Worm (Caenorhabditis elegans): ENCODE data around the gene rpl-32.

DNA sequence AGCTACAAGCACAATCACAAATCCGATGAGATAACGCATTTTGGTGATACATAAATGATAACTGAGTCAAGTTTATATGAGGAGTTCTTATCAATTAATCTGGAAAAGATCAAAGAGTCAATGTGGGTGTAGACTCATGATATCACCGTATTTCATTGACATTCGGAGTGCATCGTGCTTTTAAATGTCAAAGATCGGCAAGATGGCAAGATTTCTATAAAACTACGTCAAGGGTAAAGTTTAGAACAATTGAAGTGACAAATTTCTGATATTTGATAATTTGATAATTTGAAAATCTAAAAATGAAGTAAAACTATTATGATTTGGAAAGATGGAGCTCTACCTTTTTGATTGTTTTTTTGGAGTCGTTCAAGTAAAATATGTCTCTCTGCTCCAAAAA, 26.2 kb upstream of the rpl-32 start, which contains the start of gene sysm-1:
- no peak for TF ChIP-seq Y67H2A.10 (GFP tag; conservative IDR thresholded peaks at IDR 0.05)
- TF ChIP-seq cebp-2 (GFP tag; IDR thresholded peaks at IDR 0.05), result no peak
- no peak for TF ChIP-seq snpc-1.3 (tag; optimal IDR thresholded peaks at IDR 0.05; ENCODE audit: insufficient read depth)
- no peak for TF ChIP-seq K11D2.4 (GFP tag; IDR thresholded peaks at IDR 0.05)
- TF ChIP-seq aptf-2 (GFP tag; conservative IDR thresholded peaks at IDR 0.05), result no peak
- TF ChIP-seq zfh-2 (GFP tag; conservative IDR thresholded peaks at IDR 0.05), result no peak
- TF ChIP-seq snpc-1.1 (tag; optimal IDR thresholded peaks at IDR 0.05; ENCODE audit: insufficient read depth), result no peak
- no peak for TF ChIP-seq die-1 (tag; optimal IDR thresholded peaks at IDR 0.05)
- TF ChIP-seq pha-4 (tag; optimal IDR thresholded peaks at IDR 0.05), result no peak
